Worm (Caenorhabditis elegans) whole organism, young adult: ENCODE results near the gene zig-13.

Experiments used
- B0336.3 ChIP-seq: fragments of 200-800 bp; sonication (Bioruptor generic); IDR thresholded peaks from 2 replicates; pipeline ENCODE4 v1.3.6; 2022; ENCODE audit warnings: missing genetic modification characterization, missing compliant biosample characterization
- C06A6.2 ChIP-seq: fragments of 200-800 bp; sonication (Bioruptor generic); conservative IDR thresholded peaks from 2 replicates; pipeline ENCODE4 v1.3.6; 2022; ENCODE audit warnings: missing genetic modification characterization, missing compliant biosample characterization
- D2030.7 ChIP-seq: fragments of 200-800 bp; sonication (Bioruptor generic); IDR thresholded peaks from 2 replicates; pipeline ENCODE4 v1.3.6; 2022; ENCODE audit warnings: missing genetic modification reagents, missing genetic modification characterization, missing compliant biosample characterization
- F22D6.2 ChIP-seq: sonication (generic microtip); optimal IDR thresholded peaks from 2 replicates; lab custom pipeline; 2016; ENCODE audit warnings: mild to moderate bottlenecking, missing genetic modification characterization, missing compliant biosample characterization
- F23B12.7 ChIP-seq: sonication (generic microtip); optimal IDR thresholded peaks from 2 replicates; lab custom pipeline; 2017; ENCODE audit warnings: missing genetic modification characterization, mild to moderate bottlenecking, missing compliant biosample characterization, antibody characterized with exemption, moderate library complexity; ENCODE audit not compliant: insufficient read depth
- F33H1.4 ChIP-seq: fragments of 200-800 bp; sonication (Bioruptor generic); IDR thresholded peaks from 2 replicates; pipeline ENCODE4 v1.3.6; 2022; ENCODE audit warnings: missing genetic modification reagents, missing genetic modification characterization, missing compliant biosample characterization
- F57C9.4 ChIP-seq: sonication (generic microtip); optimal IDR thresholded peaks from 2 replicates; lab custom pipeline; 2017; ENCODE audit warnings: mild to moderate bottlenecking, missing genetic modification characterization, missing compliant biosample characterization
- Y53G8AR.9 ChIP-seq: fragments of 200-800 bp; sonication (Bioruptor generic); conservative IDR thresholded peaks from 2 replicates; pipeline ENCODE4 v1.3.6; 2022; ENCODE audit warnings: missing genetic modification reagents, missing genetic modification characterization, missing compliant biosample characterization
- akir-1 ChIP-seq: fragments of 200-800 bp; sonication (Bioruptor generic); optimal IDR thresholded peaks from 2 replicates; lab custom pipeline; 2018; ENCODE audit warnings: mild to moderate bottlenecking, missing genetic modification characterization, moderate library complexity, missing compliant biosample characterization
- ama-1 ChIP-seq, 3 experiments: fragments of 150-350 bp in 1 of 3; sonication (generic microtip) in 2 of 3; optimal IDR thresholded peaks; 2 replicates each; lab custom pipeline; 2014 to 2018; ENCODE audit warnings: missing biosample characterization in 2 of 3, missing genetic modification characterization in 2 of 3, missing genetic modification reagents in 2 of 3
- aptf-2 ChIP-seq: fragments of 200-800 bp; sonication (Bioruptor generic); conservative IDR thresholded peaks from 2 replicates; pipeline ENCODE4 v1.3.6; 2022; ENCODE audit warnings: missing genetic modification reagents, missing genetic modification characterization, missing compliant biosample characterization
- attf-3 ChIP-seq: fragments of 200-800 bp; sonication (Bioruptor generic); conservative IDR thresholded peaks from 2 replicates; pipeline ENCODE4 v1.3.6; 2022; ENCODE audit warnings: missing genetic modification reagents, missing genetic modification characterization, missing compliant biosample characterization
- attf-5 ChIP-seq: fragments of 200-800 bp; sonication (Bioruptor generic); optimal IDR thresholded peaks from 2 replicates; lab custom pipeline; 2018; ENCODE audit warnings: mild to moderate bottlenecking, missing genetic modification characterization, missing compliant biosample characterization
- ceh-27 ChIP-seq: fragments of 200-800 bp; sonication (Bioruptor generic); optimal IDR thresholded peaks from 2 replicates; lab custom pipeline; 2018; ENCODE audit warnings: mild to moderate bottlenecking, missing genetic modification characterization, moderate library complexity, missing compliant biosample characterization
- chd-7 ChIP-seq: sonication (generic microtip); optimal IDR thresholded peaks from 2 replicates; lab custom pipeline; 2016; ENCODE audit warnings: mild to moderate bottlenecking, missing genetic modification characterization, moderate library complexity, missing compliant biosample characterization
- dox-1 ChIP-seq: fragments of 200-800 bp; sonication (Bioruptor generic); IDR thresholded peaks from 2 replicates; pipeline ENCODE4 v1.3.6; 2022; ENCODE audit warnings: missing genetic modification reagents, missing genetic modification characterization, missing compliant biosample characterization
- hlh-26 ChIP-seq: fragments of 200-800 bp; sonication (Bioruptor generic); conservative IDR thresholded peaks from 2 replicates; pipeline ENCODE4 v1.3.6; 2022; ENCODE audit warnings: missing genetic modification reagents, missing genetic modification characterization, missing compliant biosample characterization
- hmg-1.2 ChIP-seq: fragments of 200-800 bp; sonication (Bioruptor generic); IDR thresholded peaks from 2 replicates; pipeline ENCODE4 v1.3.6; 2022; ENCODE audit warnings: missing genetic modification reagents, missing genetic modification characterization, missing compliant biosample characterization
- hsf-1 ChIP-seq: fragments of 200-800 bp; sonication (Bioruptor generic); IDR thresholded peaks from 2 replicates; pipeline ENCODE4 v1.3.6; 2022; ENCODE audit warnings: missing genetic modification reagents, missing genetic modification characterization, missing compliant biosample characterization
- lin-35 ChIP-seq, 3 experiments: fragments of 150-350 bp in 2 of 3; sonication (generic microtip) in 1 of 3; optimal IDR thresholded peaks; 2 replicates each; lab custom pipeline; 2014 to 2018; ENCODE audit warnings: missing biosample characterization in 3 of 3, missing genetic modification characterization in 3 of 3, missing genetic modification reagents in 3 of 3
- lin-54 ChIP-seq: fragments of 200-800 bp; sonication (Bioruptor generic); optimal IDR thresholded peaks from 2 replicates; lab custom pipeline; 2018; ENCODE audit warnings: mild to moderate bottlenecking, missing genetic modification characterization, missing compliant biosample characterization
- lir-1 ChIP-seq: fragments of 200-800 bp; sonication (Bioruptor generic); conservative IDR thresholded peaks from 2 replicates; pipeline ENCODE4 v1.3.6; 2022; ENCODE audit warnings: missing genetic modification reagents, missing genetic modification characterization, missing compliant biosample characterization
- lsl-1 ChIP-seq: fragments of 200-800 bp; sonication (Bioruptor generic); optimal IDR thresholded peaks from 2 replicates; lab custom pipeline; 2018; ENCODE audit warnings: mild to moderate bottlenecking, missing genetic modification characterization, moderate library complexity, missing compliant biosample characterization
- madf-6 ChIP-seq: fragments of 200-800 bp; sonication (Bioruptor generic); IDR thresholded peaks from 2 replicates; pipeline ENCODE4 v1.3.6; 2022; ENCODE audit warnings: missing genetic modification reagents, missing genetic modification characterization, missing compliant biosample characterization
- madf-8 ChIP-seq: fragments of 200-800 bp; sonication (Bioruptor generic); conservative IDR thresholded peaks from 2 replicates; pipeline ENCODE4 v1.3.6; 2022; ENCODE audit warnings: missing genetic modification reagents, missing genetic modification characterization, missing compliant biosample characterization
- mcd-1 ChIP-seq: fragments of 200-800 bp; sonication (Bioruptor generic); IDR thresholded peaks from 2 replicates; pipeline ENCODE4 v1.3.6; 2022; ENCODE audit warnings: missing genetic modification reagents, missing genetic modification characterization, missing compliant biosample characterization
- mel-28 ChIP-seq: sonication (generic microtip); optimal IDR thresholded peaks from 2 replicates; lab custom pipeline; 2016; ENCODE audit warnings: borderline replicate concordance, mild to moderate bottlenecking, missing genetic modification characterization, missing compliant biosample characterization
- nfyb-1 ChIP-seq: fragments of 200-800 bp; sonication (Bioruptor generic); IDR thresholded peaks from 2 replicates; pipeline ENCODE4 v1.3.6; 2022; ENCODE audit warnings: missing genetic modification reagents, missing genetic modification characterization, missing compliant biosample characterization
- nhr-179 ChIP-seq: sonication (generic microtip); optimal IDR thresholded peaks from 2 replicates; lab custom pipeline; 2016; ENCODE audit warnings: mild to moderate bottlenecking, missing genetic modification characterization, missing compliant biosample characterization
- nhr-80 ChIP-seq: sonication (generic microtip); optimal IDR thresholded peaks from 2 replicates; lab custom pipeline; 2016; ENCODE audit warnings: missing genetic modification characterization, missing compliant biosample characterization
- rcor-1 ChIP-seq: fragments of 200-800 bp; sonication (Bioruptor generic); IDR thresholded peaks from 2 replicates; pipeline ENCODE4 v1.3.6; 2022; ENCODE audit warnings: missing genetic modification reagents, missing genetic modification characterization, missing compliant biosample characterization
- rpc-1 ChIP-seq, 2 experiments: fragments of 150-350 bp in 1 of 2; sonication (generic microtip) in 1 of 2; optimal IDR thresholded peaks; 2 replicates each; lab custom pipeline; 2014 to 2018; ENCODE audit warnings: missing biosample characterization in 1 of 2, missing genetic modification characterization in 1 of 2, missing genetic modification reagents in 1 of 2, missing genotype in 1 of 2
- ztf-26 ChIP-seq: sonication (generic microtip); optimal IDR thresholded peaks from 2 replicates; lab custom pipeline; 2017; ENCODE audit warnings: missing genetic modification characterization, missing compliant biosample characterization
- ztf-6 ChIP-seq: fragments of 200-800 bp; sonication (Bioruptor generic); IDR thresholded peaks from 2 replicates; pipeline ENCODE4 v1.3.6; 2022; ENCODE audit warnings: missing genetic modification reagents, missing genetic modification characterization, missing compliant biosample characterization

zig-13 gene

ce11 chrIII:143121-143520, 13.4 kb downstream of the zig-13 start, which contains the start of gene fbxb-82:
TSS of gene fbxb-82 (minus strand) at chrIII:143221.
- TF ChIP-seq rpc-1 (optimal IDR thresholded peaks at IDR 0.05; lab: Kevin White, UChicago): no peak
- TF ChIP-seq rpc-1 (tag; optimal IDR thresholded peaks at IDR 0.05; lab: Kevin White, UChicago): no peak
- TF ChIP-seq ama-1 (optimal IDR thresholded peaks at IDR 0.05; lab: Kevin White, UChicago): no peak
- no peak for TF ChIP-seq ama-1 (GFP tag; optimal IDR thresholded peaks at IDR 0.05; lab: Kevin White, UChicago)
- TF ChIP-seq nhr-80 (tag; lab: Kevin White, UChicago): no peak
- no peak for TF ChIP-seq lin-54 (GFP tag; lab: Kevin White, UChicago)
- TF ChIP-seq hmg-1.2 (GFP tag; lab: Robert Waterston, UW): no peak
- no peak for TF ChIP-seq B0336.3
- no peak for TF ChIP-seq dox-1
- no peak for TF ChIP-seq lsl-1
- TF ChIP-seq rcor-1 (GFP tag; lab: Robert Waterston, UW): no peak
- TF ChIP-seq Y53G8AR.9 (GFP tag; lab: Robert Waterston, UW): no peak
- no peak for TF ChIP-seq ceh-27 (GFP tag; lab: Kevin White, UChicago)
- TF ChIP-seq hlh-26 (GFP tag; lab: Robert Waterston, UW): no peak
- no peak for TF ChIP-seq hsf-1 (GFP tag; lab: Robert Waterston, UW)
- TF ChIP-seq, all 124 proteins: peak for 0

ce11 chrIII:140904-141303, 15.6 kb downstream of the zig-13 start, which contains the start of gene fbxb-81:
TSS of gene fbxb-81 (minus strand) at chrIII:141217.
- TF ChIP-seq mcd-1 (no peak), madf-6 (GFP tag; lab: Robert Waterston, UW) (no peak), mel-28 (tag; lab: Kevin White, UChicago) (no peak), ztf-6 (GFP tag; lab: Robert Waterston, UW) (no peak), attf-3 (GFP tag; lab: Robert Waterston, UW) (no peak), ztf-26 (tag; lab: Kevin White, UChicago) (no peak), nfyb-1 (GFP tag; lab: Robert Waterston, UW) (no peak), hsf-1 (GFP tag; lab: Robert Waterston, UW) (no peak), lir-1 (GFP tag; lab: Robert Waterston, UW) (no peak), nhr-179 (tag; lab: Kevin White, UChicago) (no peak), akir-1 (no peak), F33H1.4 (GFP tag; lab: Robert Waterston, UW) (no peak), madf-8 (GFP tag; lab: Robert Waterston, UW) (no peak), F57C9.4 (tag; lab: Kevin White, UChicago) (no peak), B0336.3 (no peak)

ce11 chrIII:134194-134593, 22.4 kb downstream of the zig-13 start, which contains the start of gene pals-25:
TSS of gene pals-25 (plus strand) at chrIII:134494.
- TF ChIP-seq chd-7 (tag; lab: Kevin White, UChicago): no peak
- TF ChIP-seq D2030.7 (GFP tag; lab: Robert Waterston, UW): no peak
- TF ChIP-seq C06A6.2 (GFP tag; lab: Robert Waterston, UW): no peak
- TF ChIP-seq hlh-26 (GFP tag; lab: Robert Waterston, UW): no peak
- TF ChIP-seq, all 124 proteins: peak for 0

- TF ChIP-seq F22D6.2 (tag; lab: Kevin White, UChicago) (no peak), F23B12.7 (tag; lab: Kevin White, UChicago) (no peak)
- TF ChIP-seq, all 124 proteins: peak for 0
Measured at ce11 chrIII:132118-132517, 24.4 kb downstream of the zig-13 start, which contains the start of gene pals-22. TSS of gene pals-22 (plus strand) at chrIII:132418.

ce11 chrIII:131627-132026, 24.9 kb downstream of the zig-13 start:
- TF ChIP-seq lin-35 (GFP tag; optimal IDR thresholded peaks at IDR 0.05; lab: Kevin White, UChicago): peak in 1 of 3 experiments; percentile 28
- TF ChIP-seq hmg-1.2 (GFP tag; lab: Robert Waterston, UW): peak; percentile 62; the same call in 1 of the 2 replicates
- TF ChIP-seq attf-5 (GFP tag; lab: Kevin White, UChicago): peak; percentile 54
- TF ChIP-seq mel-28 (tag; lab: Kevin White, UChicago): no peak
- TF ChIP-seq nhr-80 (tag; lab: Kevin White, UChicago): peak; percentile 7
- TF ChIP-seq aptf-2 (GFP tag; lab: Robert Waterston, UW): no peak
- TF ChIP-seq mcd-1: peak; percentile 81
- TF ChIP-seq, all 124 proteins: peak for 5
